Worm (Caenorhabditis elegans) whole organism, young adult: Measurements from ENCODE around the gene C48B4.3.

Experiments
- F33H1.4 ChIP-seq: fragments of 200-800 bp; sonication (Bioruptor generic); IDR thresholded peaks from 2 replicates; pipeline ENCODE4 v1.3.6; 2022; ENCODE audit warnings: missing genetic modification reagents, missing genetic modification characterization, missing compliant biosample characterization
- aptf-3 ChIP-seq: fragments of 200-800 bp; sonication (Bioruptor generic); IDR thresholded peaks from 2 replicates; pipeline ENCODE4 v1.3.6; 2022; ENCODE audit warnings: missing genetic modification characterization, missing compliant biosample characterization
- attf-5 ChIP-seq: fragments of 200-800 bp; sonication (Bioruptor generic); optimal IDR thresholded peaks from 2 replicates; lab custom pipeline; 2018; ENCODE audit warnings: mild to moderate bottlenecking, missing genetic modification characterization, missing compliant biosample characterization
- dox-1 ChIP-seq: fragments of 200-800 bp; sonication (Bioruptor generic); IDR thresholded peaks from 2 replicates; pipeline ENCODE4 v1.3.6; 2022; ENCODE audit warnings: missing genetic modification reagents, missing genetic modification characterization, missing compliant biosample characterization
- dpff-1 ChIP-seq: sonication (generic microtip); optimal IDR thresholded peaks from 2 replicates; lab custom pipeline; 2017; ENCODE audit warnings: mild to moderate bottlenecking, missing genetic modification characterization, missing compliant biosample characterization
- egrh-3 ChIP-seq: fragments of 200-800 bp; sonication (Bioruptor generic); IDR thresholded peaks from 2 replicates; pipeline ENCODE4 v1.3.6; 2022; ENCODE audit warnings: missing genetic modification reagents, missing genetic modification characterization, missing compliant biosample characterization
- hmg-1.2 ChIP-seq: fragments of 200-800 bp; sonication (Bioruptor generic); IDR thresholded peaks from 2 replicates; pipeline ENCODE4 v1.3.6; 2022; ENCODE audit warnings: missing genetic modification reagents, missing genetic modification characterization, missing compliant biosample characterization
- hmg-20 ChIP-seq: fragments of 200-800 bp; sonication (Bioruptor generic); IDR thresholded peaks from 2 replicates; pipeline ENCODE4 v1.3.6; 2022; ENCODE audit warnings: missing genetic modification reagents, missing genetic modification characterization, missing compliant biosample characterization
- hsf-1 ChIP-seq: fragments of 200-800 bp; sonication (Bioruptor generic); IDR thresholded peaks from 2 replicates; pipeline ENCODE4 v1.3.6; 2022; ENCODE audit warnings: missing genetic modification reagents, missing genetic modification characterization, missing compliant biosample characterization
- madf-6 ChIP-seq: fragments of 200-800 bp; sonication (Bioruptor generic); IDR thresholded peaks from 2 replicates; pipeline ENCODE4 v1.3.6; 2022; ENCODE audit warnings: missing genetic modification reagents, missing genetic modification characterization, missing compliant biosample characterization
- pbrm-1 ChIP-seq: fragments of 200-800 bp; sonication (Bioruptor generic); IDR thresholded peaks from 2 replicates; pipeline ENCODE4 v1.3.6; 2022; ENCODE audit warnings: missing genetic modification reagents, missing genetic modification characterization, missing compliant biosample characterization
- rcor-1 ChIP-seq: fragments of 200-800 bp; sonication (Bioruptor generic); IDR thresholded peaks from 2 replicates; pipeline ENCODE4 v1.3.6; 2022; ENCODE audit warnings: missing genetic modification reagents, missing genetic modification characterization, missing compliant biosample characterization

The C48B4.3 gene

ce11 chrIII:9542280-9542679 lies 39.9 kb downstream of the C48B4.3 start, which contains the start of gene mut-7:
Gene mut-7, minus strand, starts transcription at chrIII:9542380.
- TF ChIP-seq hmg-20 (GFP tag; lab: Robert Waterston, UW) (no peak), madf-6 (peak; percentile 37; the same call in 1 of the 2 replicates)
- TF ChIP-seq, all 124 proteins: peak for 1

- no peak for TF ChIP-seq rcor-1 (GFP tag; lab: Robert Waterston, UW)
- TF ChIP-seq attf-5 (GFP tag; lab: Kevin White, UChicago), result peak; percentile 2
- TF ChIP-seq aptf-3 (GFP tag; lab: Robert Waterston, UW), result no peak
- no peak for TF ChIP-seq dpff-1 (tag; lab: Kevin White, UChicago)
- TF ChIP-seq hmg-1.2 (GFP tag; lab: Robert Waterston, UW), result peak; percentile 27; the same call in 1 of the 2 replicates
Observed at ce11 chrIII:9538655-9539155, 43.5 kb downstream of the C48B4.3 start, which contains the start of gene ZK1098.3. Gene ZK1098.3, minus strand, starts transcription at chrIII:9538705.

- TF ChIP-seq madf-6 (peak; percentile 19; the same call in 1 of the 2 replicates), hsf-1 (GFP tag; lab: Robert Waterston, UW) (peak; percentile 96), egrh-3 (GFP tag; lab: Robert Waterston, UW) (0 out of 2 replicates have a peak, but pooled peaks have one; percentile 27), F33H1.4 (GFP tag; lab: Robert Waterston, UW) (peak; percentile 52), pbrm-1 (peak; percentile 17; the same call in 1 of the 2 replicates), dox-1 (GFP tag; lab: Robert Waterston, UW) (0 out of 2 replicates have a peak, but pooled peaks have one; percentile 29)
- TF ChIP-seq, all 124 proteins: peak for 6; not testable (repeated sequence) for 118
Observed at ce11 chrIII:9534193-9534592, 48.0 kb downstream of the C48B4.3 start.
